Fruit fly (Drosophila melanogaster) whole organism, pupa: ENCODE measurements around the gene Osi9.

Source experiments
- CG10348 ChIP-seq: fragments of 200-800 bp; sonication (Bioruptor generic); IDR thresholded peaks from 2 replicates; pipeline ENCODE4 v1.3.6; 2022; ENCODE audit warnings: missing biosample characterization, missing genetic modification characterization
- CG14655 ChIP-seq: fragments of 200-800 bp; sonication (Bioruptor generic); optimal IDR thresholded peaks from 3 replicates; lab custom pipeline; 2017; ENCODE audit warnings: mild to moderate bottlenecking, missing biosample characterization, missing genetic modification reagents, missing genetic modification characterization
- CG17806 ChIP-seq: fragments of 200-800 bp; sonication (Bioruptor generic); optimal IDR thresholded peaks from 2 replicates; lab custom pipeline; 2018; ENCODE audit warnings: missing biosample characterization, mild to moderate bottlenecking, missing genetic modification characterization, moderate library complexity
- CG8159 ChIP-seq: fragments of 200-800 bp; sonication (Bioruptor generic); optimal IDR thresholded peaks from 3 replicates; lab custom pipeline; 2018; ENCODE audit warnings: missing biosample characterization, mild to moderate bottlenecking, missing genetic modification characterization, moderate library complexity
- CG9948 ChIP-seq: fragments of 200-800 bp; sonication (Bioruptor generic); optimal IDR thresholded peaks from 2 replicates; lab custom pipeline; 2018; ENCODE audit warnings: missing biosample characterization, mild to moderate bottlenecking, missing genetic modification characterization, moderate library complexity
- EcR ChIP-seq: fragments of 200-800 bp; sonication (Bioruptor generic); optimal IDR thresholded peaks from 3 replicates; lab custom pipeline; 2019; ENCODE audit warnings: missing biosample characterization, missing genetic modification characterization, mild to moderate bottlenecking, moderate library complexity, missing genetic modification reagents
- Ets98B ChIP-seq: fragments of 200-800 bp; sonication (Bioruptor generic); IDR thresholded peaks from 2 replicates; pipeline ENCODE4 v1.3.6; 2022; ENCODE audit warnings: missing biosample characterization, missing genetic modification characterization
- Pif1B ChIP-seq: fragments of 200-800 bp; sonication (Bioruptor generic); optimal IDR thresholded peaks from 3 replicates; lab custom pipeline; 2016; ENCODE audit warnings: missing biosample characterization, missing genetic modification characterization
- Snoo ChIP-seq: fragments of 200-800 bp; sonication (Bioruptor generic); optimal IDR thresholded peaks from 3 replicates; lab custom pipeline; 2017; ENCODE audit warnings: missing biosample characterization, mild to moderate bottlenecking, missing genetic modification characterization, inconsistent platforms
- gl ChIP-seq: fragments of 200-800 bp; sonication (Bioruptor generic); optimal IDR thresholded peaks from 2 replicates; lab custom pipeline; 2018; ENCODE audit warnings: missing biosample characterization, mild to moderate bottlenecking, missing genetic modification characterization

DNA sequence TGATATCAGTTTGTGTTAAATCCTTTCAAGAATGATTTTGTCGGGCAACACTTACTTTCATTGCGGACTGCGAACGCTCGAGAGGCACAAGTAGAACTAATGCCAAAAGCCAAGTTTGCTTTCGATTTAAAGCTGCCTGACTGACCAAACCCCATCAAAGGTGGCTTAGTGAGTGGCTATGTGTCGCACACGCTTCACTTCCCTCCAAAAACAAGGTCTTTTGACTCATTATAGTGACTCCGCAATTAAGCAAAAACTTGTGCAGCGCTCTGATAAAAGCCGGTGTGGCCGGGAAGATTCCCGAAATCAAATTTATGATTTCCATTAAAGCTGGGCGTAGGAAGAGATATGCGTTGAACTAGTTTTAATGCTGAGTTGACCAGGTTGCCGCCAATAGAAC is 25.1 kb downstream of the Osi9 start, which contains the start of gene CG15597:
- TF ChIP-seq CG14655 (no peak), CG9948 (tag; lab: Kevin White, UChicago) (no peak), Pif1B (GFP tag; lab: Kevin White, UChicago) (no peak), CG10348 (GFP tag; lab: Robert Waterston, UW) (no peak), CG17806 (tag; lab: Kevin White, UChicago) (no peak), EcR (no peak), CG8159 (tag; lab: Kevin White, UChicago) (no peak), Ets98B (GFP tag; lab: Robert Waterston, UW) (no peak), gl (tag; lab: Kevin White, UChicago) (no peak), Snoo (tag; lab: Kevin White, UChicago) (no peak)
